Worm (Caenorhabditis elegans) whole organism, young adult: ENCODE measurements around the gene C18A11.1.

Experiments used
- F49E8.2 ChIP-seq: sonication (generic microtip); optimal IDR thresholded peaks from 3 replicates; lab custom pipeline; 2017; ENCODE audit warnings: missing genetic modification characterization, mild to moderate bottlenecking, missing compliant biosample characterization, antibody characterized with exemption, moderate library complexity; ENCODE audit not compliant: insufficient read depth
- Y79H2A.3 ChIP-seq: fragments of 200-800 bp; sonication (Bioruptor generic); conservative IDR thresholded peaks from 2 replicates; pipeline ENCODE4 v1.3.6; 2022; ENCODE audit warnings: missing genetic modification reagents, missing genetic modification characterization, missing compliant biosample characterization
- hlh-26 ChIP-seq: fragments of 200-800 bp; sonication (Bioruptor generic); conservative IDR thresholded peaks from 2 replicates; pipeline ENCODE4 v1.3.6; 2022; ENCODE audit warnings: missing genetic modification reagents, missing genetic modification characterization, missing compliant biosample characterization
- lsy-27 ChIP-seq: sonication (generic microtip); optimal IDR thresholded peaks from 2 replicates; lab custom pipeline; 2017; ENCODE audit warnings: missing genetic modification characterization, mild to moderate bottlenecking, missing compliant biosample characterization, antibody characterized with exemption, missing genotype, borderline replicate concordance; ENCODE audit not compliant: insufficient read depth
- madf-10 ChIP-seq: sonication (generic microtip); optimal IDR thresholded peaks from 2 replicates; lab custom pipeline; 2016; ENCODE audit warnings: mild to moderate bottlenecking, missing genetic modification characterization, missing compliant biosample characterization
- nhr-27 ChIP-seq: fragments of 200-800 bp; sonication (Bioruptor generic); optimal IDR thresholded peaks from 2 replicates; lab custom pipeline; 2018; ENCODE audit warnings: mild to moderate bottlenecking, missing genetic modification characterization, moderate library complexity, missing compliant biosample characterization
- pha-4 ChIP-seq: fragments of 150-350 bp; sonication (generic microtip); optimal IDR thresholded peaks from 2 replicates; lab custom pipeline; 2014; ENCODE audit warnings: missing biosample characterization, missing genetic modification reagents, missing genetic modification characterization
- unc-62 ChIP-seq: fragments of 150-350 bp; optimal IDR thresholded peaks from 2 replicates; lab custom pipeline; 2014; ENCODE audit warnings: missing biosample characterization, missing genetic modification reagents, missing genetic modification characterization
- ztf-25 ChIP-seq: fragments of 200-800 bp; sonication (Bioruptor generic); IDR thresholded peaks from 2 replicates; pipeline ENCODE4 v1.3.6; 2022; ENCODE audit warnings: missing genetic modification reagents, missing genetic modification characterization, missing compliant biosample characterization

DNA sequence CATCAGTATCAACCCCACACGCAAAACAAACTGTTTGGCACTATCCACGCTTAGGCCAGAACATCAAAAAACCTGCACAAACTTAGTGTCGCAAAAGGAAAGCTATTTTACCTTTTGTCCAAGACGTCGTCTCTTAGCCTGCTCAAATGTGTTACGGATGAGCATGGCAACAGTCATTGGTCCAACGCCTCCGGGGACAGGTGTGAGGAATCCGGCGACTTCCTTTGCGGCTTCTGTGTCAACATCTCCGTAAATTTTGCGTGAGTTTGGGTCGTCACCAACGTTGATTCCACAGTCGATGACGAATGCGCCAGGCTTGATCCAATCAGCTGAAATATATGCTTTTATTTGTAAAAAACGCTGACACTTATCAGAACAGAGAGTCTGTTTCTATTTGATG, 15.5 kb downstream of the C18A11.1 start:
- TF ChIP-seq hlh-26 (GFP tag; lab: Robert Waterston, UW) (no peak), ztf-25 (no peak), nhr-27 (tag; lab: Kevin White, UChicago) (no peak), Y79H2A.3 (GFP tag; lab: Robert Waterston, UW) (no peak), pha-4 (tag; lab: Kevin White, UChicago) (no peak), lsy-27 (tag; lab: Kevin White, UChicago) (no peak), F49E8.2 (tag; lab: Kevin White, UChicago) (no peak), unc-62 (no peak), madf-10 (no peak)
